Worm (Caenorhabditis elegans) whole organism, L3 larva: Measurements from ENCODE around the gene srh-243.

ENCODE experiments used
- ZK546.5 ChIP-seq: sonication (generic microtip); optimal IDR thresholded peaks from 2 replicates; lab custom pipeline; 2017; ENCODE audit warnings: missing biosample characterization, missing genetic modification characterization
- ceh-16 ChIP-seq: sonication (generic microtip); optimal IDR thresholded peaks from 2 replicates; lab custom pipeline; 2017; ENCODE audit warnings: missing biosample characterization, missing genetic modification characterization
- ceh-28 ChIP-seq: fragments of 150-350 bp; optimal IDR thresholded peaks from 2 replicates; lab custom pipeline; 2014; ENCODE audit warnings: missing biosample characterization, missing genetic modification reagents, missing genetic modification characterization
- ceh-82 ChIP-seq: fragments of 150-350 bp; optimal IDR thresholded peaks from 2 replicates; lab custom pipeline; 2014; ENCODE audit warnings: missing biosample characterization, missing genetic modification characterization
- ceh-9 ChIP-seq: sonication (generic microtip); optimal IDR thresholded peaks from 2 replicates; lab custom pipeline; 2018; ENCODE audit warnings: missing biosample characterization, missing genetic modification characterization
- egl-27 ChIP-seq: sonication (generic microtip); optimal IDR thresholded peaks from 4 replicates; lab custom pipeline; 2017; ENCODE audit warnings: missing biosample characterization, missing genetic modification reagents, missing genetic modification characterization
- elt-1 ChIP-seq: fragments of 150-350 bp; optimal IDR thresholded peaks from 2 replicates; lab custom pipeline; 2014; ENCODE audit warnings: missing biosample characterization, missing genetic modification characterization
- elt-2 ChIP-seq: sonication (generic microtip); optimal IDR thresholded peaks from 2 replicates; lab custom pipeline; 2016; ENCODE audit warnings: missing genetic modification reagents, mild to moderate bottlenecking, missing genetic modification characterization, missing compliant biosample characterization
- eor-1 ChIP-seq, 2 experiments: fragments of 150-350 bp; optimal IDR thresholded peaks; 2 replicates each; lab custom pipeline; 2014 to 2018; ENCODE audit warnings: missing biosample characterization in 2 of 2, missing genetic modification characterization in 2 of 2
- fos-1 ChIP-seq: fragments of 150-350 bp; optimal IDR thresholded peaks from 2 replicates; lab custom pipeline; 2014; ENCODE audit warnings: missing biosample characterization, missing genetic modification characterization
- hmg-11 ChIP-seq: sonication (generic microtip); optimal IDR thresholded peaks from 2 replicates; lab custom pipeline; 2016; ENCODE audit warnings: missing genetic modification characterization, missing compliant biosample characterization
- lin-15B ChIP-seq: fragments of 150-350 bp; optimal IDR thresholded peaks from 2 replicates; lab custom pipeline; 2014; ENCODE audit warnings: missing biosample characterization, missing genetic modification characterization
- lin-39 ChIP-seq: fragments of 150-350 bp; optimal IDR thresholded peaks from 2 replicates; lab custom pipeline; 2018; ENCODE audit warnings: missing biosample characterization, missing genetic modification reagents, missing genetic modification characterization
- lsy-12 ChIP-seq: sonication (generic microtip); optimal IDR thresholded peaks from 2 replicates; lab custom pipeline; 2016; ENCODE audit warnings: mild to moderate bottlenecking, missing genetic modification characterization, missing compliant biosample characterization
- mdl-1 ChIP-seq: fragments of 150-350 bp; optimal IDR thresholded peaks from 2 replicates; lab custom pipeline; 2014; ENCODE audit warnings: missing biosample characterization, missing genetic modification characterization
- nfya-1 ChIP-seq: sonication (generic microtip); optimal IDR thresholded peaks from 2 replicates; lab custom pipeline; 2017; ENCODE audit warnings: missing genetic modification characterization, mild to moderate bottlenecking, missing compliant biosample characterization, antibody characterized with exemption, moderate library complexity; ENCODE audit not compliant: insufficient read depth
- nhr-12 ChIP-seq: fragments of 150-350 bp; optimal IDR thresholded peaks from 2 replicates; lab custom pipeline; 2014; ENCODE audit warnings: missing biosample characterization, missing genetic modification characterization
- nhr-28 ChIP-seq: fragments of 150-350 bp; optimal IDR thresholded peaks from 2 replicates; lab custom pipeline; 2014; ENCODE audit warnings: missing biosample characterization, missing genetic modification characterization
- nhr-43 ChIP-seq: sonication (generic microtip); optimal IDR thresholded peaks from 2 replicates; lab custom pipeline; 2016; ENCODE audit warnings: mild to moderate bottlenecking, missing genetic modification characterization, missing compliant biosample characterization; ENCODE audit not compliant: poor library complexity, severe bottlenecking
- nhr-76 ChIP-seq: fragments of 150-350 bp; sonication (generic microtip); optimal IDR thresholded peaks from 5 replicates; lab custom pipeline; 2014; ENCODE audit warnings: missing biosample characterization, missing genetic modification characterization
- nhr-77 ChIP-seq: fragments of 150-350 bp; optimal IDR thresholded peaks from 2 replicates; lab custom pipeline; 2014; ENCODE audit warnings: missing biosample characterization, missing genetic modification characterization
- pha-4 ChIP-seq: fragments of 150-350 bp; optimal IDR thresholded peaks from 2 replicates; lab custom pipeline; 2014; ENCODE audit warnings: missing biosample characterization, missing genetic modification reagents, missing genetic modification characterization
- pqm-1 ChIP-seq: fragments of 150-350 bp; optimal IDR thresholded peaks from 2 replicates; lab custom pipeline; 2017; ENCODE audit warnings: missing biosample characterization, missing genetic modification characterization, inconsistent platforms
- sea-2 ChIP-seq: fragments of 150-350 bp; sonication (generic microtip); optimal IDR thresholded peaks from 4 replicates; lab custom pipeline; 2014; ENCODE audit warnings: missing biosample characterization, missing genetic modification reagents, missing genetic modification characterization
- skn-1 ChIP-seq: fragments of 150-350 bp; optimal IDR thresholded peaks from 2 replicates; lab custom pipeline; 2014; ENCODE audit warnings: missing biosample characterization, missing genetic modification characterization
- snpc-4 ChIP-seq: fragments of 150-350 bp; optimal IDR thresholded peaks from 2 replicates; lab custom pipeline; 2014; ENCODE audit warnings: missing biosample characterization, missing genetic modification characterization
- tbx-2 ChIP-seq: sonication (generic microtip); optimal IDR thresholded peaks from 2 replicates; lab custom pipeline; 2016; ENCODE audit warnings: mild to moderate bottlenecking, missing genetic modification characterization, missing compliant biosample characterization
- unc-39 ChIP-seq: sonication (generic microtip); optimal IDR thresholded peaks from 4 replicates; lab custom pipeline; 2017; ENCODE audit warnings: missing biosample characterization, missing genetic modification characterization
- unc-62 ChIP-seq: fragments of 150-350 bp; sonication (generic microtip); optimal IDR thresholded peaks from 4 replicates; lab custom pipeline; 2014; ENCODE audit warnings: missing biosample characterization, missing genetic modification reagents, missing genetic modification characterization
- ztf-11 ChIP-seq: fragments of 150-350 bp; optimal IDR thresholded peaks from 2 replicates; lab custom pipeline; 2014; ENCODE audit warnings: missing biosample characterization, missing genetic modification characterization
- ztf-4 ChIP-seq: fragments of 150-350 bp; optimal IDR thresholded peaks from 2 replicates; lab custom pipeline; 2014; ENCODE audit warnings: missing biosample characterization, missing genetic modification characterization

srh-243 gene

ce11 chrV:2870127-2870526 is at the start of gene srh-243:
TSS of gene srh-243 (plus strand) at chrV:2870427.
- no peak for TF ChIP-seq ceh-16 (tag; lab: Kevin White, UChicago)
- TF ChIP-seq elt-1 (tag; lab: Kevin White, UChicago): no peak
- TF ChIP-seq ceh-28 (tag; lab: Kevin White, UChicago): no peak
- TF ChIP-seq sea-2 (GFP tag; lab: Kevin White, UChicago): no peak
- no peak for TF ChIP-seq snpc-4 (tag; lab: Kevin White, UChicago)
- TF ChIP-seq lin-15B (tag; lab: Kevin White, UChicago): no peak
- TF ChIP-seq ceh-82 (tag; lab: Kevin White, UChicago): no peak
- no peak for TF ChIP-seq nhr-77 (tag; lab: Kevin White, UChicago)
- no peak for TF ChIP-seq nhr-28 (tag; lab: Kevin White, UChicago)

DNA sequence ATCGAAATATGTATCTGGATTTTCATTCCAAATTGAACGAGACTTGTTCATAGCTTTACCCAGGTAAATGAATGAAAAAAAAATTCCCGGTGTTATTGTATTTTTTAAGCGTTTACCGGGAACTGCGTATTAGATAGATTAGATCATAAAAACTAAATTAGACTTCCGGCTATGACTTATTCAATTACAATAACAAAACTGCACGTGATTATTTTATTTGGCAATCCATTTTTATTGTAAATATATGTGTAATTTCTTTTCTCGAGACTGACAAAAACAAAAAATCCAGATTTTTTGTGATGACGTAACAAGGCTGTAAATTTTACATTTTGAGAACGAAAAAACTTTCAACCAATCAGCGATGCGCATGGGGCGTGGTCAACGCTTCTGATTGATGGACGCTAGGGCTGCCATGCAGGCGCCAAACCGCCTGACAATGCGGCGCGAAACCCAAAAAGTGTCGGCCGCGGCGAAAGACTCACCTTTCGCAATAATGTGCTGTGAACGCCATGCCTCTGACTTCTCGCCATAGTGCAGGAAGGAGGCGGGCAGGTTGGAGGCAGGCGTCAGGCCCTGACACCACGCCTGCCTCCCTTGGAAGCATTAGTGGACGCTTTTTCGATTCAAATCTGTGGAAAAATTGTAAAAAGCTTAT is 48.5 kb upstream of the srh-243 start, which contains the start of gene srh-36:
Gene srh-36 (minus strand): TSS at position 51 of the 655 bp plus-strand sequence.
- TF ChIP-seq nhr-43 (tag; lab: Kevin White, UChicago) (no peak), nfya-1 (tag; lab: Kevin White, UChicago) (peak; percentile 46)

ce11 chrV:2825978-2826377 is 44.2 kb upstream of the srh-243 start:
- TF ChIP-seq nhr-77 (tag; lab: Kevin White, UChicago) (no peak), lin-39 (tag; lab: Kevin White, UChicago) (no peak), pqm-1 (tag; lab: Kevin White, UChicago) (no peak), unc-62 (GFP tag; lab: Kevin White, UChicago) (no peak), elt-1 (tag; lab: Kevin White, UChicago) (no peak)

DNA sequence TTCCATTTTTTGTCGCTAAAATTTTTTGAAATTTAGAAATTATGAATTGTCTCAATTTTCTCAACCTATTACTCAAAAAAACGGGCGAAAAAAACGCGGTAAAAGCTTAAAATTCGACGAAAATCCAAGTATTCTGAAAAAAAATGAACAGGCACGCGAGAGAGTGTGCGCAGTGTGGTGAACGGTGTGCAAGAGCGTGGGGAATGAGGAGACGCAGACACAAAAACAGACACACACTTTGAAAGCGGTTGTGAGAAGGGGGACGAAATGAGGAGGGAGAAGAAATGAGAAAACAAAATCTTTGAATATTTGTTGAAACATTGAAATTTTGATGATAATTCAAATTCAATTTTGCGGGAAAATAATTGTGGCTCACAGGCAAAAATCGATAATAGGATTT is 43.4 kb upstream of the srh-243 start, which contains the start of gene T03D3.5:
Gene T03D3.5 (minus strand): TSS at position 21 of the 400 bp plus-strand sequence.
- TF ChIP-seq hmg-11 (tag; lab: Kevin White, UChicago) (peak; percentile 87), nhr-76 (tag; lab: Kevin White, UChicago) (no peak)

DNA sequence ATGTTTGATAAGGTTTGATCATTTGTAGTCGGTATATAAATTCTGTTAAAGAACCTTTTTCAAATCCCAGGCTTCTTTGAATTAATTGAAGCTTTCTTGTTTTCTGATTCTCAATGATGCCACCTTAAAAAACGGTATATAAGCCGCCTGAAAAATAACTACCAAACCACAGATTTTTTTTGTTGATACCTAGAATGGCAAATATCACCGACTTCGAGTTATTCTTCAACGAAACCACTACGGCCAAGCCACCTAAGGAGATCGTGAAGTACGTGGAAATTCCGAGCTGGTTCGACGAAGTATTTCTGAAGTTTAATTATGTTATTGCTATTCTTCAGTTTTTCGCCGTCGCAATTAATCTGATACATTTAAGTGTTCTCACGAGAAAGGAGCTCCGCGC is 39.4 kb upstream of the srh-243 start, which contains the start of gene srw-2:
Gene srw-2 (plus strand): TSS at position 62 of the 400 bp plus-strand sequence.
- TF ChIP-seq lin-39 (tag; lab: Kevin White, UChicago): no peak
- TF ChIP-seq nhr-77 (tag; lab: Kevin White, UChicago): no peak
- TF ChIP-seq ceh-82 (tag; lab: Kevin White, UChicago): no peak
- TF ChIP-seq ceh-9 (tag; lab: Kevin White, UChicago): no peak
- TF ChIP-seq tbx-2: no peak
- TF ChIP-seq nhr-76 (tag; lab: Kevin White, UChicago): no peak
- TF ChIP-seq ceh-16 (tag; lab: Kevin White, UChicago): no peak
- TF ChIP-seq eor-1 (tag; optimal IDR thresholded peaks at IDR 0.05; lab: Kevin White, UChicago): no peak
- no peak for TF ChIP-seq nhr-12 (tag; lab: Kevin White, UChicago)
- no peak for TF ChIP-seq nfya-1 (tag; lab: Kevin White, UChicago)
- TF ChIP-seq pha-4 (tag; lab: Kevin White, UChicago): no peak
- no peak for TF ChIP-seq ztf-4 (tag; lab: Kevin White, UChicago)
- TF ChIP-seq ZK546.5 (tag; lab: Kevin White, UChicago): no peak
- TF ChIP-seq elt-2 (tag; lab: Kevin White, UChicago): no peak
- TF ChIP-seq sea-2 (GFP tag; lab: Kevin White, UChicago): no peak
- no peak for TF ChIP-seq ztf-11 (tag; lab: Kevin White, UChicago)

DNA sequence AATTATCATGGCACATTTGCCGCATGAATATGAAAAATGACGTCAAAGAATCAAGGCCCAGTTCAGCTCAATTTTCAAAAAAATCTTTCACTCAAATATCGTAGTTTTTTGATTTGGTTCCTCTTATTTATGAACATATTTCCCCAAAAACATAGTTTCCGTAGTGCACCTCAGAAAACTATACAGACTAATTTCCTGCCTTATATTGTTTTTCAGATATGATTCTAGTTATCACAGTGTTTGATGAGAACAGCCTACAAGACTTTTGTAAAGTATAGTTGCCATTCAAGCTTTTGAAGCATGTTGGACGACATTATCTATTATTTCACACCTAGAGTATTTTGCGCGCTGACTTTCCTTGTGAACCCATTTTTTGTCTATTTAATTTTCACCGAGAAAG is 37.6 kb upstream of the srh-243 start, which contains the start of gene srj-50:
Gene srj-50 (plus strand): TSS at position 301 of the 400 bp plus-strand sequence.
- TF ChIP-seq lin-15B (tag; lab: Kevin White, UChicago) (no peak), ceh-9 (tag; lab: Kevin White, UChicago) (no peak), fos-1 (tag; lab: Kevin White, UChicago) (no peak), nfya-1 (tag; lab: Kevin White, UChicago) (no peak), unc-62 (GFP tag; lab: Kevin White, UChicago) (no peak), eor-1 (tag; optimal IDR thresholded peaks at IDR 0.05; lab: Kevin White, UChicago) (no peak), elt-2 (tag; lab: Kevin White, UChicago) (no peak), lsy-12 (tag; lab: Kevin White, UChicago) (no peak), skn-1 (tag; lab: Kevin White, UChicago) (no peak), mdl-1 (tag; lab: Kevin White, UChicago) (no peak), ztf-11 (tag; lab: Kevin White, UChicago) (no peak), unc-39 (tag; lab: Kevin White, UChicago) (no peak), ceh-82 (tag; lab: Kevin White, UChicago) (no peak), ztf-4 (tag; lab: Kevin White, UChicago) (no peak), egl-27 (tag; lab: Kevin White, UChicago) (no peak)
